Fruit fly (Drosophila melanogaster) whole organism, adult: ENCODE measurements around the gene Vps4.

Experiments
- CG11617 ChIP-seq: fragments of 200-800 bp; sonication (Bioruptor generic); optimal IDR thresholded peaks from 2 replicates; lab custom pipeline; 2017; ENCODE audit warnings: mild to moderate bottlenecking, missing biosample characterization, missing genetic modification reagents, missing genetic modification characterization
- CG12768 ChIP-seq: fragments of 200-800 bp; sonication (Bioruptor generic); optimal IDR thresholded peaks from 2 replicates; lab custom pipeline; 2017; ENCODE audit warnings: missing biosample characterization, missing genetic modification characterization, mild to moderate bottlenecking, moderate library complexity, missing genetic modification reagents
- CG14711 ChIP-seq: fragments of 200-800 bp; sonication (Bioruptor generic); optimal IDR thresholded peaks from 2 replicates; lab custom pipeline; 2018; ENCODE audit warnings: missing biosample characterization, mild to moderate bottlenecking, missing genetic modification characterization, moderate library complexity
- CG1620 ChIP-seq: fragments of 200-800 bp; sonication (Bioruptor generic); optimal IDR thresholded peaks from 2 replicates; lab custom pipeline; 2016; ENCODE audit warnings: missing biosample characterization, missing genetic modification characterization
- CG33017 ChIP-seq: fragments of 200-800 bp; sonication (Bioruptor generic); optimal IDR thresholded peaks from 2 replicates; lab custom pipeline; 2018; ENCODE audit warnings: missing biosample characterization, mild to moderate bottlenecking, missing genetic modification characterization, moderate library complexity
- CG5204 ChIP-seq: fragments of 200-800 bp; sonication (Bioruptor generic); optimal IDR thresholded peaks from 2 replicates; lab custom pipeline; 2016; ENCODE audit warnings: missing biosample characterization, missing genetic modification characterization
- CG7045 ChIP-seq: fragments of 200-800 bp; sonication (Bioruptor generic); optimal IDR thresholded peaks from 2 replicates; lab custom pipeline; 2017; ENCODE audit warnings: missing biosample characterization, mild to moderate bottlenecking, missing genetic modification characterization
- CG7101 ChIP-seq: fragments of 200-800 bp; sonication (Bioruptor generic); optimal IDR thresholded peaks from 2 replicates; lab custom pipeline; 2018; ENCODE audit warnings: missing biosample characterization, mild to moderate bottlenecking, missing genetic modification characterization, moderate library complexity
- Clk ChIP-seq: fragments of 200-800 bp; sonication (Bioruptor generic); optimal IDR thresholded peaks from 2 replicates; lab custom pipeline; 2017; ENCODE audit warnings: missing biosample characterization, missing genetic modification characterization
- Crg-1 ChIP-seq: fragments of 200-800 bp; sonication (Bioruptor generic); optimal IDR thresholded peaks from 2 replicates; lab custom pipeline; 2016; ENCODE audit warnings: missing biosample characterization, missing genetic modification characterization
- Hr96 ChIP-seq: fragments of 200-800 bp; sonication (Bioruptor generic); optimal IDR thresholded peaks from 2 replicates; lab custom pipeline; 2016; ENCODE audit warnings: missing biosample characterization, missing genetic modification characterization
- Mnt ChIP-seq: fragments of 200-800 bp; sonication (Bioruptor generic); optimal IDR thresholded peaks from 2 replicates; lab custom pipeline; 2016; ENCODE audit warnings: missing biosample characterization, mild to moderate bottlenecking, missing genetic modification characterization
- bab1 ChIP-seq: fragments of 200-800 bp; sonication (Bioruptor generic); optimal IDR thresholded peaks from 3 replicates; lab custom pipeline; 2019; ENCODE audit warnings: missing biosample characterization, mild to moderate bottlenecking, missing genetic modification characterization, moderate library complexity
- cic ChIP-seq: fragments of 200-800 bp; sonication (Bioruptor generic); optimal IDR thresholded peaks from 2 replicates; lab custom pipeline; 2017; ENCODE audit warnings: missing biosample characterization, mild to moderate bottlenecking, missing genetic modification characterization, moderate library complexity
- cnc ChIP-seq, 2 experiments: fragments of >200 bp; optimal IDR thresholded peaks; 2 replicates each; lab custom pipeline; 2017
- kay ChIP-seq: fragments of 200-800 bp; sonication (Bioruptor generic); peaks from one replicate; lab custom pipeline; 2016; ENCODE audit warnings: missing biosample characterization, missing genetic modification characterization, borderline replicate concordance
- ovo ChIP-seq: fragments of 200-800 bp; sonication (Bioruptor generic); optimal IDR thresholded peaks from 2 replicates; lab custom pipeline; 2016; ENCODE audit warnings: missing biosample characterization, missing genetic modification characterization
- pad ChIP-seq: fragments of 200-800 bp; sonication (Bioruptor generic); optimal IDR thresholded peaks from 3 replicates; lab custom pipeline; 2017; ENCODE audit warnings: missing biosample characterization, missing genetic modification characterization, mild to moderate bottlenecking, moderate library complexity, missing genetic modification reagents
- tj ChIP-seq: fragments of 200-800 bp; sonication (Bioruptor generic); optimal IDR thresholded peaks from 3 replicates; lab custom pipeline; 2017; ENCODE audit warnings: missing biosample characterization, mild to moderate bottlenecking, missing genetic modification characterization, moderate library complexity
- toe ChIP-seq: fragments of 200-800 bp; sonication (Bioruptor generic); optimal IDR thresholded peaks from 2 replicates; lab custom pipeline; 2016; ENCODE audit warnings: missing biosample characterization, missing genetic modification characterization

Gene Vps4

DNA sequence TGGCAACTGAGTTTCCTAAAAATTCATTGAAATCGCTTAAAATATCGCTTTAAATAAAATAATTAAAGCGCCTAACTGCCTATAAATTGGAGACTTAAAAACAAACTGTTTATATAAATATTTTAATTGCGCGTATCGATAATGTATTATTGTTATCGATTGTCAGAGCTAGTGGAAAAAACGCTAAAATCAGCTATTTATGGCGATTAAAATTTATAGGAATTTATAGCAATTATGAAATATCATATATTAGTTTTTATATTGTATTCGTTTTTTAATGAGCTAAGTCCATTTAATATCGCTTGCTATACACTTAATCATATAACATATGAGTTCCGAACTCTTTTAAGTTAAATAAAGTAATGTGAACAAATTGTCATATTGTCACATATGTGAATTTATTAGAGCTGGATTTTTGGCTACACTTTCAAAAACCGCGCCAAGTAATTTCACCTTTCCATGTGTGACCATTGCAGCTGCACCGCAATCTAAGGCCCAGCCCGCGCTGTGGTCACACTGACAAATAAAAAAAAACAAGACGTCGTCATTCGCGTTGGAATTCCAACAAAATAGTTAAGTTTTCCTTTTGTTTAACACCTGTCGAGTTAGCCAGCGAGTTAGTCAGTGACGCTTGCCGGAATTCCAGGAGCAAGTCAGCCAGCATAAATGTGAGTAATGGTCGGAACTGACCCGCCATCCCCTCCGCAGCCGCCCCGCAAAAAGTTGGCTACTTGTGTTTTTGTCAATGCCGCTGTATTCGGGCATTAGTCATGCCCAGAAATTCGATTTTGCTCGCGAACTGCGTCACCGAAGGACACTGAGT lies at the start of gene Vps4, which contains the start of gene CG7772:
Vps4 (plus strand) TSS at position 509 of the 823 bp plus-strand sequence.
CG7772 (minus strand) TSS at position 78 of the 823 bp plus-strand sequence.
- TF ChIP-seq kay (peak; percentile 65), ovo (GFP tag; lab: Kevin White, UChicago) (no peak), CG7045 (no peak), Mnt (GFP tag; lab: Kevin White, UChicago) (peak; percentile 24), bab1 (GFP tag; lab: Kevin White, UChicago) (peak; percentile 11), tj (peak; percentile 72)

DNA sequence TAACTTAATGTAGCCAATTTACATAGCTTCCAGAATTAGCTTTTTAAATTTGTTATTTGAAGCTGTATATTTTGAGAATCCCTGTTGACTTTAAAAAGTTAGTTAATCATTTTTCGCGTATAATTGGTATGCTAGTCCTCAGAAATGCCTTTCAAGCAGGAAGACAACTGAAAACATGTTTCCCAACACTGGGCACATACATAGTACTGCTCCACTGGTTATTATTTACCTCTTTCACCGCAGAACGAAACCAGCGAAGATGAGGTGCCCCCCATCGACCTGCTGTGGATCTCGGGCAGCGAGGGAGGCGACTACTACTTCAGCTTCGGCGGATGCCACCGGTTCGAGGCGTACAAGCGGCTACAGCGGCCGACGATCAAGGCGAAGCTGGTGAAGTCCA lies 49.7 kb upstream of the Vps4 start:
- TF ChIP-seq kay: no peak

DNA sequence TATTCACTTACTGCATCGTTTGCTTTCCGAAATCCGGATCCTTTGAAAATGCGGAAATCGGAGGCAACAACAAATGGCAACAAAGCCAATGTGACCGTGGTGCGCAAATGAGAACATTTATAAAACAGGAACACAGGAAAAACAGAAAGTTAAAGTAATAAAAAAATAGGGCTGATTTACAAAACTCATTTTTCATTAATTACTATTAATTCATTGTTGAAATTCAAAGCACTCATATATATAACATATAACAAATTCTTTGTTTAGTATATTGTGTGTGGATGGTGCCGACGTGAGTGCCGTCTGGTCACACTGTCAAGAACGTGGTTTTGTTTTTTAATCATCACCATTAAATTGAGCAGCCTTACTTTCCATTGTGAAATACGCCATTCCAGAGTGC lies 46.8 kb upstream of the Vps4 start, which contains the start of the genes Arp8 and CG6769:
Arp8 (minus strand) TSS at position 90 of the 400 bp plus-strand sequence.
CG6769 (plus strand) TSS at position 292 of the 400 bp plus-strand sequence.
- TF ChIP-seq CG1620 (GFP tag; lab: Kevin White, UChicago) (peak; percentile 29), Clk (GFP tag; lab: Kevin White, UChicago) (no peak), CG7101 (tag; lab: Kevin White, UChicago) (peak; percentile 48), bab1 (GFP tag; lab: Kevin White, UChicago) (peak; percentile 10), tj (peak; percentile 6), CG11617 (peak; percentile 54), ovo (GFP tag; lab: Kevin White, UChicago) (no peak), CG14711 (peak; percentile 54), Hr96 (no peak), Mnt (GFP tag; lab: Kevin White, UChicago) (peak; percentile 89), Crg-1 (peak; percentile 7), toe (peak; percentile 22)

DNA sequence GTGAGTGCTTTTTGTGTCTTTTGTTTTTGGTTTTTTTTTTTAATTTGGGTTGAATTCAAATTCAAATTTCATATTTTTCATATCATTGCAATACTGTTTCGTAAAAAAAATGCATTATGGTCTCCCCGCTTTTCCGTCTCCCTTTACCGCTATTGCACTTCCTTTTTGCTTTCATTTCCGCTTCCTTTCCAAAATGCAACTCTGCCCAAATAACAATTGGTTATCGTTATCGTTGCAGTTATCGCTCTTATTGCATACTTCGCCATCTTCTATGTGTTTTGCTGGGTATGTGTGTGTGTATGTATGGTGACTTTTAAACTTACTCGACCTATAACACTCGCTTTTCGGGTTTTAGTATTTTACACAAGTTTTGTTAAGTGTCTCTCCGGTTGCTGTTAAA lies 42.4 kb upstream of the Vps4 start:
- TF ChIP-seq toe (no peak), ovo (GFP tag; lab: Kevin White, UChicago) (no peak), bab1 (GFP tag; lab: Kevin White, UChicago) (no peak), tj (no peak), Mnt (GFP tag; lab: Kevin White, UChicago) (no peak), CG1620 (GFP tag; lab: Kevin White, UChicago) (no peak), CG12768 (GFP tag; lab: Kevin White, UChicago) (no peak), cic (GFP tag; lab: Kevin White, UChicago) (no peak), cnc (optimal IDR thresholded peaks at IDR 0.05; lab: Kevin White, UChicago) (no peak), Crg-1 (no peak), CG7101 (tag; lab: Kevin White, UChicago) (no peak), CG7045 (no peak), CG5204 (GFP tag; lab: Kevin White, UChicago) (no peak), pad (no peak), CG33017 (tag; lab: Kevin White, UChicago) (no peak), Hr96 (no peak), CG11617 (no peak), kay (no peak), CG14711 (no peak), Clk (GFP tag; lab: Kevin White, UChicago) (no peak)

DNA sequence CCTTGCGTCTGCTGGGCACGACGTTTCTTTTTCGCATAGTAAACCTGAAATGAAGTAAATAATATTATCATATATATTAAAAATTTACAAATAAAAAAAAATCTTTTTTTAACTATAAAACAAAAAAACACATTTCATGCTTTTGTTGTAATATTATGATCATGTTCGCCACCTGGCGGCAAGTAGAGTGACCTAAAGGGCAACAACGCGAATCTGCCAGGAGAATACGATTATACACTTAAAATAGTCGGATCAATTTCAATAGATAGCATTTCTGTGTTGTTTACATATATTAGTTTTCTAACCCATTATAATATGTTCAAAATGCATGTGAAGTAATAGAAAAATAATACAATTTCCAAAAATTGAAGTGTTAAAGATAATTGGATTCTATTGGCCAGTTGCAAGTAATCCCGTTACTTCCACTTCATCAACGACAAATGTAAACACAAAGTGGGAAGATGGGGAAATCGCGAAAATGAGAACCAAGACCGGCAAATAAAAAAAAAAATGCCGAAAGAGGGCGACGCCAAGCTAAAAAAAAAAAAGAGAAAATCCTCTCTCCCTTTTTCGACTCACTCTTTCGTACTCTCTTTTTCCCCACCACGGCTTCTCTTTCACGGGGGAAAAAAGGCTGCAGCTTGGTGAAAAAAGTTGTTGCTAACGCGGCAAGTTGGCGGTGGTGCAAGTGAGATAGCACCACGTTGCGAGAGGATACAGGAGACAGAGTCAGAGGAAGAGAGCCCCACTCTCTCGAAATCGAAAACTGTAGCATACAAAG lies 36.7 kb upstream of the Vps4 start:
- TF ChIP-seq Clk (GFP tag; lab: Kevin White, UChicago) (no peak), kay (no peak), pad (no peak), cnc (optimal IDR thresholded peaks at IDR 0.05; lab: Kevin White, UChicago) (no peak), tj (no peak), CG7045 (no peak), cic (GFP tag; lab: Kevin White, UChicago) (no peak), bab1 (GFP tag; lab: Kevin White, UChicago) (no peak), Hr96 (no peak), CG33017 (tag; lab: Kevin White, UChicago) (no peak), CG11617 (no peak), CG7101 (tag; lab: Kevin White, UChicago) (no peak), CG12768 (GFP tag; lab: Kevin White, UChicago) (no peak), CG14711 (no peak), ovo (GFP tag; lab: Kevin White, UChicago) (no peak), Mnt (GFP tag; lab: Kevin White, UChicago) (no peak), CG5204 (GFP tag; lab: Kevin White, UChicago) (no peak), Crg-1 (no peak), toe (no peak)

DNA sequence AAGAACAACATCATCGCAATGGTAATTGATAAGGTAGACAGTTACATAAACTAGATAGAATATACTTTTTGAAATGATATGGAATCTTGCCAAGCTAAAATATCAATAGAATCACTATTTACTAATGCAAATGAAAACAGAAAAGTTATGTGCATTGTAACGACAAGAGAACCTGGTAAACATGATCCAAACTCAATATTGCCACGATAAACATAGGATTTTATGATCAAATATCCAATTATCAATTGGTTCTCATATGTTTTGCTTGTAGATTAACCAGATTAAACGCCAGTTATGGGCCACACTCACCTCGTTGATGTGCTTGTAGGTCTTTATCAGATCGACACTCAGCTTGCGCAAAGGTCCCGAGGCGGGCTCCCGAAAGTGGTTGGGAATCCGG lies 35.2 kb upstream of the Vps4 start:
- TF ChIP-seq Crg-1: no peak
- TF ChIP-seq CG1620 (GFP tag; lab: Kevin White, UChicago): no peak
- no peak for TF ChIP-seq bab1 (GFP tag; lab: Kevin White, UChicago)
- TF ChIP-seq cnc (optimal IDR thresholded peaks at IDR 0.05; lab: Kevin White, UChicago): no peak
- TF ChIP-seq Clk (GFP tag; lab: Kevin White, UChicago): no peak
- no peak for TF ChIP-seq pad
- TF ChIP-seq kay: no peak
- TF ChIP-seq CG11617: no peak
- TF ChIP-seq CG7101 (tag; lab: Kevin White, UChicago): no peak
